Fruit fly (Drosophila melanogaster): Measurements from ENCODE around the gene CG13693.

- TF ChIP-seq CTCF (optimal IDR thresholded peaks at IDR 0.05) (peak; percentile 32 to 54), CG8478 (optimal IDR thresholded peaks at IDR 0.05) (no peak)
Observed at dm6 chr2L:277122-277671, 44.9 kb downstream of the CG13693 start, which contains the start of gene smo.

All from S2 (cell line).